Fruit fly (Drosophila melanogaster): ENCODE measurements around the gene CG16986.
A peak's percentile ranks its signal among the peaks of the same experiment; 100 is the strongest.

The CG16986 gene

DNA sequence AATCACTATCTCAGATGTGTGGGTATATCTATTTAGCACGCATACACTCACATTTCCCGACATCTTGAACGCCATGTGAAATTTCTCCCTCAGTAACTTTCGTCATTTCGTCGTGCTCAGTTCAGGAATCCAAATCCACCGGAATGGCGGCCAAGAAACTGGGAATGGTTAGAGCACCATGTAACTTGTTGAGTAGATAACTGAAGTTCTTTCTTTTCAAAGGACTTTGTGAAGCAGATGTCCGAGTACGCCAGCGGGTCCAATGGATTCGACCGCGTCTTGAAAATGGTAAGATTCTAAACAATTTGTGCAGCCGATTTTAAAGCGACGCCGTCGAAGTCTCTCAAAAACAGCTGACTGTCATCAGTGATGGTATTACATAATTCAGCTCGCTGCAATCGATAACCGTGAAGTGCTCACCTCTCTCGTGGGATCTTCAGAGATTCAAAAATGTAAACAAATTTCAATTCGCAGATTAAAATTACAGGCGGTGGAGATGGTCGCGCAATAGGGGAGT is 859 bp upstream of the CG16986 start, which contains the start of the genes CG16985 and CG12182 (continued):
- TF ChIP-seq CG32532 (GFP tag; IDR thresholded peaks at IDR 0.05) (no peak), H15 (GFP tag; IDR thresholded peaks at IDR 0.05) (no peak), ems (GFP tag; optimal IDR thresholded peaks at IDR 0.05) (no peak), Meics (GFP tag; optimal IDR thresholded peaks at IDR 0.05) (no peak), gcm (GFP tag; optimal IDR thresholded peaks at IDR 0.05) (no peak), ATbp (GFP tag; optimal IDR thresholded peaks at IDR 0.05) (no peak), CG4820 (GFP tag; optimal IDR thresholded peaks at IDR 0.05) (no peak), caup (GFP tag; optimal IDR thresholded peaks at IDR 0.05; ENCODE audit: severe bottlenecking) (no peak), C15 (GFP tag; IDR thresholded peaks at IDR 0.05) (no peak), CG8478 (optimal IDR thresholded peaks at IDR 0.05) (no peak), B-H2 (GFP tag; optimal IDR thresholded peaks at IDR 0.05) (no peak), mam (GFP tag; optimal IDR thresholded peaks at IDR 0.05) (no peak), Hr78 (GFP tag; optimal IDR thresholded peaks at IDR 0.05) (no peak), toy (GFP tag; IDR thresholded peaks at IDR 0.05) (no peak), CG9876 (GFP tag; optimal IDR thresholded peaks at IDR 0.05) (no peak), zen (tag; optimal IDR thresholded peaks at IDR 0.05) (no peak), Rfx (GFP tag; IDR thresholded peaks at IDR 0.05) (peak; percentile 31; the same call in 1 of the 2 replicates), aop (GFP tag; IDR thresholded peaks at IDR 0.05) (no peak), CG30431 (GFP tag; optimal IDR thresholded peaks at IDR 0.05) (no peak), YL-1 (GFP tag; optimal IDR thresholded peaks at IDR 0.05) (peak; percentile 10), shn (GFP tag; optimal IDR thresholded peaks at IDR 0.05) (no peak), CG10565 (GFP tag; optimal IDR thresholded peaks at IDR 0.05) (no peak), sd (tag; optimal IDR thresholded peaks at IDR 0.05) (no peak), NfI (GFP tag; optimal IDR thresholded peaks at IDR 0.05) (no peak), al (GFP tag; IDR thresholded peaks at IDR 0.05) (no peak), CG9727 (GFP tag; optimal IDR thresholded peaks at IDR 0.05) (no peak), Ets65A (GFP tag) (no peak), PHDP (tag; optimal IDR thresholded peaks at IDR 0.05) (no peak), Nf-YA (GFP tag; IDR thresholded peaks at IDR 0.05) (no peak), CG12769 (tag; optimal IDR thresholded peaks at IDR 0.05) (no peak), CG7745 (tag; optimal IDR thresholded peaks at IDR 0.05) (no peak), CG12219 (GFP tag; optimal IDR thresholded peaks at IDR 0.05) (no peak), twi (tag; optimal IDR thresholded peaks at IDR 0.05) (no peak), Drgx (GFP tag; IDR thresholded peaks at IDR 0.05) (no peak), Fer1 (GFP tag; optimal IDR thresholded peaks at IDR 0.05) (no peak), CG14860 (GFP tag; IDR thresholded peaks at IDR 0.05; ENCODE audit: partially characterized antibody) (no peak), CG11695 (GFP tag; IDR thresholded peaks at IDR 0.05) (no peak), gfzf (GFP tag; optimal IDR thresholded peaks at IDR 0.05) (no peak), CG8359 (GFP tag; optimal IDR thresholded peaks at IDR 0.05; ENCODE audit: borderline replicate concordance) (no peak), CG11093 (GFP tag; IDR thresholded peaks at IDR 0.05) (no peak), Dip3 (GFP tag; optimal IDR thresholded peaks at IDR 0.05) (no peak), CG7963 (GFP tag; IDR thresholded peaks at IDR 0.05; ENCODE audit: partially characterized antibody) (0 out of 3 replicates have a peak, but pooled peaks have one; percentile 14), Six4 (GFP tag; optimal IDR thresholded peaks at IDR 0.05) (no peak), CG11723 (GFP tag; optimal IDR thresholded peaks at IDR 0.05) (no peak), pan (optimal IDR thresholded peaks at IDR 0.05) (no peak), pan (GFP tag; optimal IDR thresholded peaks at IDR 0.05 in 1 of 2, IDR thresholded peaks at IDR 0.05 in 1 of 2) (no peak), Awh (GFP tag; IDR thresholded peaks at IDR 0.05) (no peak), bigmax (GFP tag; optimal IDR thresholded peaks at IDR 0.05) (no peak), Pdp1 (GFP tag; optimal IDR thresholded peaks at IDR 0.05) (peak in 1 of 2 experiments; percentile 99), knrl (GFP tag; IDR thresholded peaks at IDR 0.05; ENCODE audit: partially characterized antibody) (no peak), Atf-2 (GFP tag; optimal IDR thresholded peaks at IDR 0.05) (no peak)

All from whole organism, embryonic.